Worm (Caenorhabditis elegans) whole organism, young adult: ENCODE results near the gene F38A1.8.

Experiments
- F23B12.7 ChIP-seq: sonication (generic microtip); optimal IDR thresholded peaks from 2 replicates; lab custom pipeline; 2017; ENCODE audit warnings: missing genetic modification characterization, mild to moderate bottlenecking, missing compliant biosample characterization, antibody characterized with exemption, moderate library complexity; ENCODE audit not compliant: insufficient read depth
- F37B4.10 ChIP-seq: fragments of 200-800 bp; sonication (Bioruptor generic); IDR thresholded peaks from 2 replicates; pipeline ENCODE4 v1.3.6; 2022; ENCODE audit warnings: missing genetic modification characterization, missing compliant biosample characterization
- T07F8.4 ChIP-seq: sonication (generic microtip); optimal IDR thresholded peaks from 2 replicates; lab custom pipeline; 2016; ENCODE audit warnings: mild to moderate bottlenecking, missing genetic modification characterization, moderate library complexity, missing compliant biosample characterization
- ekl-4 ChIP-seq: fragments of 200-800 bp; sonication (Bioruptor generic); IDR thresholded peaks from 2 replicates; pipeline ENCODE4 v1.3.6; 2022; ENCODE audit warnings: missing genetic modification reagents, missing genetic modification characterization, missing compliant biosample characterization
- him-1 ChIP-seq: sonication (generic microtip); optimal IDR thresholded peaks from 2 replicates; lab custom pipeline; 2016; ENCODE audit warnings: missing genotype, missing genetic modification reagents, missing genetic modification characterization, missing compliant biosample characterization
- lin-35 ChIP-seq, 3 experiments: fragments of 150-350 bp in 2 of 3; sonication (generic microtip) in 1 of 3; optimal IDR thresholded peaks; 2 replicates each; lab custom pipeline; 2014 to 2018; ENCODE audit warnings: missing biosample characterization in 3 of 3, missing genetic modification characterization in 3 of 3, missing genetic modification reagents in 3 of 3
- snpc-3.4 ChIP-seq: sonication (generic microtip); optimal IDR thresholded peaks from 2 replicates; lab custom pipeline; 2017; ENCODE audit warnings: missing genetic modification characterization, mild to moderate bottlenecking, missing compliant biosample characterization, antibody characterized with exemption, moderate library complexity, missing genotype, missing genetic modification reagents
- ztf-25 ChIP-seq: fragments of 200-800 bp; sonication (Bioruptor generic); IDR thresholded peaks from 2 replicates; pipeline ENCODE4 v1.3.6; 2022; ENCODE audit warnings: missing genetic modification reagents, missing genetic modification characterization, missing compliant biosample characterization
- ztf-3 ChIP-seq: fragments of 200-800 bp; sonication (Bioruptor generic); optimal IDR thresholded peaks from 2 replicates; lab custom pipeline; 2018; ENCODE audit warnings: mild to moderate bottlenecking, missing genetic modification characterization, missing compliant biosample characterization

- TF ChIP-seq him-1 (tag; lab: Kevin White, UChicago) (no peak), F37B4.10 (no peak), F23B12.7 (no peak), ztf-25 (GFP tag; lab: Robert Waterston, UW) (no peak), snpc-3.4 (tag; lab: Kevin White, UChicago) (no peak), ekl-4 (GFP tag; lab: Robert Waterston, UW) (no peak), T07F8.4 (tag; lab: Kevin White, UChicago) (no peak), ztf-3 (GFP tag; lab: Kevin White, UChicago) (no peak), lin-35 (GFP tag; optimal IDR thresholded peaks at IDR 0.05; lab: Kevin White, UChicago) (no peak)
Observed at ce11 chrIV:1225596-1226232, 13.9 kb downstream of the F38A1.8 start, which contains the start of gene W09G12.8.
